Worm (Caenorhabditis elegans) whole organism, L4 larva: Measurements from ENCODE around the gene srd-27.

Source experiments
- F49E8.2 ChIP-seq: sonication (generic microtip); optimal IDR thresholded peaks from 2 replicates; lab custom pipeline; 2016; ENCODE audit warnings: missing compliant biosample characterization, mild to moderate bottlenecking, missing genetic modification characterization, borderline replicate concordance
- R02D3.7 ChIP-seq: fragments of 150-350 bp; sonication (generic microtip); optimal IDR thresholded peaks from 3 replicates; lab custom pipeline; 2014; ENCODE audit warnings: missing biosample characterization, missing genetic modification characterization
- ama-1 ChIP-seq: fragments of 150-350 bp; optimal IDR thresholded peaks from 2 replicates; lab custom pipeline; 2014; ENCODE audit warnings: inconsistent platforms, mixed read lengths
- attf-4 ChIP-seq: sonication (generic microtip); optimal IDR thresholded peaks from 3 replicates; lab custom pipeline; 2017; ENCODE audit warnings: missing biosample characterization, missing genetic modification characterization
- lin-1 ChIP-seq: fragments of 200-800 bp; sonication (Bioruptor generic); IDR thresholded peaks from 2 replicates; pipeline ENCODE4 v1.3.6; 2022; ENCODE audit warnings: missing genetic modification reagents, missing genetic modification characterization, missing compliant biosample characterization
- madf-5 ChIP-seq, 2 experiments: fragments of 200-800 bp; sonication (Bioruptor generic); IDR thresholded peaks; 2 replicates each; pipeline ENCODE4 v1.3.6; 2022; ENCODE audit warnings: missing compliant biosample characterization in 2 of 2, missing genetic modification characterization in 2 of 2
- mdl-1 ChIP-seq, 2 experiments: fragments of 150-350 bp in 1 of 2; sonication (generic microtip) in 1 of 2; optimal IDR thresholded peaks; 2 replicates each; lab custom pipeline; 2014 to 2017; ENCODE audit warnings: missing biosample characterization in 2 of 2, missing genetic modification characterization in 2 of 2
- nhr-28 ChIP-seq: fragments of 150-350 bp; optimal IDR thresholded peaks from 2 replicates; lab custom pipeline; 2014; ENCODE audit warnings: missing biosample characterization, missing genetic modification characterization
- nhr-6 ChIP-seq: fragments of 150-350 bp; optimal IDR thresholded peaks from 2 replicates; lab custom pipeline; 2014; ENCODE audit warnings: missing biosample characterization, missing genetic modification characterization
- pqm-1 ChIP-seq: sonication (generic microtip); optimal IDR thresholded peaks from 2 replicates; lab custom pipeline; 2017; ENCODE audit warnings: missing biosample characterization, missing genetic modification characterization
- snpc-4 ChIP-seq: fragments of 150-350 bp; optimal IDR thresholded peaks from 2 replicates; lab custom pipeline; 2014; ENCODE audit warnings: missing biosample characterization, missing genetic modification characterization
- ztf-11 ChIP-seq: fragments of 150-350 bp; optimal IDR thresholded peaks from 2 replicates; lab custom pipeline; 2014; ENCODE audit warnings: missing biosample characterization, missing genetic modification characterization

DNA sequence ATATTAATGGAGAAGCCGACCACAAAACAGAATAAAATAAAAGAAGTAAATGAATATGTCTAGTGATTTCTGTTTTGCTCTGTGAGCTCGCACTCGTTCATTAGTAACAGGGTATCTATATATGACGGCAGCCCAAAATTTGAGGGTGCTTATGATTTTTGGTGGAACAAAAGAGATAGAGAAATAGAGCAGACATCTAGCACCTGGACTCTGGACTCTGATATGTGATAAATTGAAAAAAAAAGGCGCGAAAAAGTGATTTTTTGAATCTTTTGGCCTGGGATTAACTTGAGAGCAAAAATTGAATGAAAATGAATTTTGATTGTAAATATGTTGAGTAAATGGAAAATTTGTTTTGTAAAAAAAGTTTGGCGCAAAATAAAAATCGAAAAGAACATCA lies 26.5 kb upstream of the srd-27 start, which contains the start of gene nhr-283:
- no peak for TF ChIP-seq mdl-1 (tag; optimal IDR thresholded peaks at IDR 0.05; lab: Kevin White, UChicago)
- TF ChIP-seq pqm-1: no peak
- no peak for TF ChIP-seq ztf-11 (tag; lab: Kevin White, UChicago)
- no peak for TF ChIP-seq nhr-28
- TF ChIP-seq R02D3.7 (tag; lab: Kevin White, UChicago): no peak
- no peak for TF ChIP-seq attf-4 (tag; lab: Kevin White, UChicago)
- TF ChIP-seq lin-1 (GFP tag; lab: Robert Waterston, UW): no peak
- TF ChIP-seq madf-5 (GFP tag; IDR thresholded peaks at IDR 0.05; lab: Robert Waterston, UW): no peak
- TF ChIP-seq nhr-6: no peak
- no peak for TF ChIP-seq F49E8.2 (tag; lab: Kevin White, UChicago)
- TF ChIP-seq ama-1 (lab: Kevin White, UChicago): no peak
- TF ChIP-seq snpc-4 (tag; lab: Kevin White, UChicago): no peak
